Worm (Caenorhabditis elegans): ENCODE results near the gene F30H5.3.

The F30H5.3 gene

ce11 chrIII:502583-502982 lies 9.4 kb downstream of the F30H5.3 start (continued):
- TF ChIP-seq egl-13 (tag; optimal IDR thresholded peaks at IDR 0.05), result peak; percentile 45
- TF ChIP-seq nhr-11 (tag; optimal IDR thresholded peaks at IDR 0.05), result no peak
- peak; percentile 81 for TF ChIP-seq nhr-90 (tag; optimal IDR thresholded peaks at IDR 0.05; ENCODE audit: poor library complexity)
- no peak for TF ChIP-seq nhr-76 (tag; optimal IDR thresholded peaks at IDR 0.05)
- TF ChIP-seq mep-1 (tag; optimal IDR thresholded peaks at IDR 0.05), result no peak
- no peak for TF ChIP-seq ces-1 (GFP tag; optimal IDR thresholded peaks at IDR 0.05)
- peak in 2 of 6 experiments; percentile 23 to 65 for TF ChIP-seq elt-3 (tag; optimal IDR thresholded peaks at IDR 0.05)
- TF ChIP-seq lin-15B (tag; optimal IDR thresholded peaks at IDR 0.05), result peak; percentile 25
- peak; percentile 48 for TF ChIP-seq elt-2 (tag; optimal IDR thresholded peaks at IDR 0.05)
- no peak for TF ChIP-seq lin-14 (GFP tag; optimal IDR thresholded peaks at IDR 0.05)
- TF ChIP-seq mdl-1 (tag; optimal IDR thresholded peaks at IDR 0.05), result peak in 1 of 2 experiments; percentile 73
- peak in 1 of 2 experiments; percentile 60 for TF ChIP-seq ztf-11 (tag; optimal IDR thresholded peaks at IDR 0.05)
- no peak for TF ChIP-seq pag-3 (tag; optimal IDR thresholded peaks at IDR 0.05; ENCODE audit: borderline replicate concordance, insufficient read depth)
- TF ChIP-seq tlp-1 (tag; optimal IDR thresholded peaks at IDR 0.05), result no peak
- TF ChIP-seq jun-1 (tag; optimal IDR thresholded peaks at IDR 0.05), result peak; percentile 73
- peak; percentile 71 for TF ChIP-seq xbp-1 (tag; optimal IDR thresholded peaks at IDR 0.05)
- TF ChIP-seq dpl-1 (GFP tag; optimal IDR thresholded peaks at IDR 0.05), result peak; percentile 32 to 60 (median 57)
- no peak for TF ChIP-seq aha-1 (tag; optimal IDR thresholded peaks at IDR 0.05)
- TF ChIP-seq lin-35 (GFP tag; optimal IDR thresholded peaks at IDR 0.05), result peak; percentile 74 to 83
- TF ChIP-seq unc-30 (tag; optimal IDR thresholded peaks at IDR 0.05), result no peak
- TF ChIP-seq sox-4 (tag; optimal IDR thresholded peaks at IDR 0.05), result peak; percentile 54
- TF ChIP-seq unc-130 (tag; optimal IDR thresholded peaks at IDR 0.05), result peak; percentile 72
- TF ChIP-seq nhr-28 (tag; optimal IDR thresholded peaks at IDR 0.05), result no peak
- TF ChIP-seq zag-1 (tag; optimal IDR thresholded peaks at IDR 0.05), result no peak
- peak; percentile 87 for TF ChIP-seq nhr-47 (tag; optimal IDR thresholded peaks at IDR 0.05)
- no peak for TF ChIP-seq C04F5.9 (tag; optimal IDR thresholded peaks at IDR 0.05)
- no peak for TF ChIP-seq lin-39 (tag; optimal IDR thresholded peaks at IDR 0.05)
- peak; percentile 3 for TF ChIP-seq hpl-2 (GFP tag; optimal IDR thresholded peaks at IDR 0.05)
- peak; percentile 66 for TF ChIP-seq irx-1 (tag; optimal IDR thresholded peaks at IDR 0.05)
- peak; percentile 45 for TF ChIP-seq unc-86 (tag; optimal IDR thresholded peaks at IDR 0.05)
- peak; percentile 66 for TF ChIP-seq aly-2 (tag; optimal IDR thresholded peaks at IDR 0.05)

DNA sequence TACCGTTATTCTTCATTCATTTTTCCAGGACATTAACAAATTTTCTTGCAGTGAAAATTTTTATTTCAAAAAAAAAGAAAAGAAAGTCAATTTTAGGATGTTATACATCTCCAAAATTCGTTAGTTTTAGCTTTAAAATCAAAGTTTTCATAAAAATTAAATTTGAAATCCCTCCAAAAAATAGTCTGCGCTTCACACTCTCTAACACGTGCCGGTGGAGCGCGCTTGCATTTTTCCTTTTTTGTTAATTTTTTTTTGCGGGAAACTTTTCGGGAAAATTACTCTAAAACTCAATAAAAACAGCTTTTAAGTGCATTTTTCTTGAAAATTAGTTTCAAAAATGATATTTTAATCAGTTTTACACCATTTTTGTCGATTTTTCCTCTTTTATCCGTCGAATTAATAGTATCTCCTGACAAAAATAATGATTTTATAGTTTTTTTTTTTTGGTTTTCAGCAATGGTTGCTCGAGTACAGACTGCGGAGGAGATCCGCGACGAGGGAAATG lies 20.9 kb downstream of the F30H5.3 start, which contains the start of gene unc-45:
Gene unc-45 (plus strand): TSS at position 458 of the 508 bp plus-strand sequence.
- TF ChIP-seq mep-1 (tag; optimal IDR thresholded peaks at IDR 0.05), result peak; percentile 58
- no peak for TF ChIP-seq fkh-4 (tag; optimal IDR thresholded peaks at IDR 0.05; ENCODE audit: borderline replicate concordance)
- no peak for TF ChIP-seq ceh-63 (GFP tag; optimal IDR thresholded peaks at IDR 0.05)
- peak in 1 of 6 experiments; percentile 17 for TF ChIP-seq elt-3 (tag; optimal IDR thresholded peaks at IDR 0.05)
- TF ChIP-seq sup-37 (GFP tag; optimal IDR thresholded peaks at IDR 0.05), result no peak
- peak; percentile 19 for TF ChIP-seq lin-39 (tag; optimal IDR thresholded peaks at IDR 0.05)
- TF ChIP-seq fkh-8 (tag; optimal IDR thresholded peaks at IDR 0.05), result peak; percentile 28
- peak; percentile 66 for TF ChIP-seq nhr-71 (tag; optimal IDR thresholded peaks at IDR 0.05)
- peak; percentile 7 for TF ChIP-seq nhr-77 (tag; optimal IDR thresholded peaks at IDR 0.05)
- TF ChIP-seq mdl-1 (tag; optimal IDR thresholded peaks at IDR 0.05), result no peak
- no peak for TF ChIP-seq nhr-12 (tag; optimal IDR thresholded peaks at IDR 0.05)
- peak; percentile 51 for TF ChIP-seq nhr-20 (tag; optimal IDR thresholded peaks at IDR 0.05)
- no peak for TF ChIP-seq lin-14 (GFP tag; optimal IDR thresholded peaks at IDR 0.05)
- no peak for TF ChIP-seq fkh-10 (GFP tag; optimal IDR thresholded peaks at IDR 0.05)
- TF ChIP-seq fos-1 (tag; optimal IDR thresholded peaks at IDR 0.05), result peak; percentile 35
- peak; percentile 21 for TF ChIP-seq nhr-237 (tag; optimal IDR thresholded peaks at IDR 0.05)
- TF ChIP-seq lsy-2 (tag; optimal IDR thresholded peaks at IDR 0.05), result peak; percentile 61 to 82
- peak; percentile 91 to 94 (median 92) for TF ChIP-seq dpl-1 (GFP tag; optimal IDR thresholded peaks at IDR 0.05)
- TF ChIP-seq C16A3.4 (tag; optimal IDR thresholded peaks at IDR 0.05), result peak; percentile 32
- TF ChIP-seq egl-27 (tag; optimal IDR thresholded peaks at IDR 0.05), result no peak
- TF ChIP-seq unc-130 (tag; optimal IDR thresholded peaks at IDR 0.05), result no peak
- no peak for TF ChIP-seq ama-1 (optimal IDR thresholded peaks at IDR 0.05)
- TF ChIP-seq aha-1 (tag; optimal IDR thresholded peaks at IDR 0.05), result no peak
- no peak for TF ChIP-seq snpc-4 (tag; optimal IDR thresholded peaks at IDR 0.05)
- TF ChIP-seq xbp-1 (tag; optimal IDR thresholded peaks at IDR 0.05), result peak; percentile 36
- TF ChIP-seq pax-3 (tag; optimal IDR thresholded peaks at IDR 0.05), result no peak
- TF ChIP-seq swsn-7 (tag; optimal IDR thresholded peaks at IDR 0.05), result peak; percentile 53
- TF ChIP-seq dsc-1 (tag; optimal IDR thresholded peaks at IDR 0.05), result no peak
- peak; percentile 40 for TF ChIP-seq tbx-2 (tag; optimal IDR thresholded peaks at IDR 0.05)
- no peak for TF ChIP-seq nhr-28 (tag; optimal IDR thresholded peaks at IDR 0.05)
- TF ChIP-seq ztf-4 (tag; optimal IDR thresholded peaks at IDR 0.05), result no peak
